Worm (Caenorhabditis elegans) whole organism, L4 larva: ENCODE results near the gene clec-239.

ENCODE experiments used
- F10B5.3 ChIP-seq: sonication (generic microtip); optimal IDR thresholded peaks from 2 replicates; lab custom pipeline; 2016; ENCODE audit warnings: mild to moderate bottlenecking, missing genetic modification characterization, missing compliant biosample characterization
- F26F4.8 ChIP-seq: fragments of 200-800 bp; sonication (Bioruptor generic); conservative IDR thresholded peaks from 2 replicates; pipeline ENCODE4 v1.3.6; 2022; ENCODE audit warnings: missing genetic modification characterization, missing compliant biosample characterization
- F44E2.7 ChIP-seq: fragments of 200-800 bp; sonication (Bioruptor generic); IDR thresholded peaks from 2 replicates; pipeline ENCODE4 v2.1.2; 2022; ENCODE audit warnings: missing genetic modification characterization, missing compliant biosample characterization
- Y48G9A.11 ChIP-seq: fragments of 200-800 bp; sonication (Bioruptor generic); IDR thresholded peaks from 2 replicates; pipeline ENCODE4 v1.3.6; 2022; ENCODE audit warnings: missing genetic modification reagents, missing genetic modification characterization, missing compliant biosample characterization
- Y5F2A.4 ChIP-seq: fragments of 200-800 bp; sonication (Bioruptor generic); optimal IDR thresholded peaks from 2 replicates; lab custom pipeline; 2018; ENCODE audit warnings: mild to moderate bottlenecking, missing genetic modification characterization, missing compliant biosample characterization
- ZK546.5 ChIP-seq, 2 experiments: sonication (generic microtip); optimal IDR thresholded peaks; 2 replicates each; lab custom pipeline; 2017; ENCODE audit warnings: missing biosample characterization in 2 of 2, missing genetic modification characterization in 2 of 2
- aha-1 ChIP-seq: fragments of 150-350 bp; peaks from one replicate; lab custom pipeline; 2014; ENCODE audit warnings: missing biosample characterization, missing genetic modification characterization
- arid-1 ChIP-seq: fragments of 200-800 bp; sonication (Bioruptor generic); conservative IDR thresholded peaks from 2 replicates; pipeline ENCODE4 v1.3.6; 2022; ENCODE audit warnings: missing genetic modification reagents, missing genetic modification characterization, missing compliant biosample characterization
- attf-4 ChIP-seq: sonication (generic microtip); optimal IDR thresholded peaks from 3 replicates; lab custom pipeline; 2017; ENCODE audit warnings: missing biosample characterization, missing genetic modification characterization
- ceh-28 ChIP-seq: fragments of 150-350 bp; optimal IDR thresholded peaks from 2 replicates; lab custom pipeline; 2014; ENCODE audit warnings: missing biosample characterization, missing genetic modification reagents, missing genetic modification characterization
- ceh-44 ChIP-seq: fragments of 200-800 bp; sonication (Bioruptor generic); IDR thresholded peaks from 2 replicates; pipeline ENCODE4 v1.3.6; 2022; ENCODE audit warnings: missing genetic modification reagents, missing genetic modification characterization, missing compliant biosample characterization
- ceh-82 ChIP-seq: sonication (generic microtip); optimal IDR thresholded peaks from 2 replicates; lab custom pipeline; 2017; ENCODE audit warnings: missing biosample characterization, missing genetic modification characterization
- ces-1 ChIP-seq: fragments of 150-350 bp; sonication (generic microtip); optimal IDR thresholded peaks from 4 replicates; lab custom pipeline; 2014; ENCODE audit warnings: missing biosample characterization, missing genetic modification reagents, missing genetic modification characterization
- cey-2 ChIP-seq: sonication (generic microtip); optimal IDR thresholded peaks from 3 replicates; lab custom pipeline; 2017; ENCODE audit warnings: missing genetic modification characterization, mild to moderate bottlenecking, missing compliant biosample characterization, antibody characterized with exemption, borderline replicate concordance; ENCODE audit not compliant: insufficient read depth
- daf-16 ChIP-seq, 3 experiments: sonication (generic microtip); optimal IDR thresholded peaks; 2 replicates each; lab custom pipeline; 2016 to 2017; ENCODE audit warnings: missing genetic modification characterization in 3 of 3, missing genetic modification reagents in 3 of 3, mild to moderate bottlenecking in 2 of 3, missing compliant biosample characterization in 2 of 3, missing biosample characterization in 1 of 3, moderate library complexity in 1 of 3
- dmd-6 ChIP-seq: fragments of 200-800 bp; sonication (Bioruptor generic); IDR thresholded peaks from 2 replicates; pipeline ENCODE4 v1.3.6; 2022; ENCODE audit warnings: missing genetic modification reagents, missing genetic modification characterization, missing compliant biosample characterization
- dmd-9 ChIP-seq: fragments of 200-800 bp; sonication (Bioruptor generic); IDR thresholded peaks from 2 replicates; pipeline ENCODE4 v1.3.6; 2022; ENCODE audit warnings: missing genetic modification reagents, missing genetic modification characterization, missing compliant biosample characterization
- duxl-1 ChIP-seq: sonication (generic microtip); optimal IDR thresholded peaks from 2 replicates; lab custom pipeline; 2016; ENCODE audit warnings: mild to moderate bottlenecking, missing genetic modification characterization, moderate library complexity, missing compliant biosample characterization; ENCODE audit not compliant: poor library complexity
- dve-1 ChIP-seq: sonication (generic microtip); optimal IDR thresholded peaks from 2 replicates; lab custom pipeline; 2017; ENCODE audit warnings: antibody characterized with exemption, mild to moderate bottlenecking, missing genetic modification characterization, missing compliant biosample characterization; ENCODE audit not compliant: insufficient read depth
- egl-27 ChIP-seq: sonication (generic microtip); optimal IDR thresholded peaks from 3 replicates; lab custom pipeline; 2017; ENCODE audit warnings: missing biosample characterization, missing genetic modification reagents, missing genetic modification characterization
- fkh-10 ChIP-seq: fragments of 150-350 bp; optimal IDR thresholded peaks from 2 replicates; lab custom pipeline; 2014; ENCODE audit warnings: missing biosample characterization, missing genetic modification reagents, missing genetic modification characterization
- hif-1 ChIP-seq, 2 experiments: sonication (generic microtip); optimal IDR thresholded peaks; 2 replicates each; lab custom pipeline; 2016 to 2017; ENCODE audit warnings: missing compliant biosample characterization in 2 of 2, missing genetic modification characterization in 2 of 2, missing genetic modification reagents in 2 of 2, missing genotype in 2 of 2, mild to moderate bottlenecking in 1 of 2
- lin-1 ChIP-seq: fragments of 200-800 bp; sonication (Bioruptor generic); IDR thresholded peaks from 2 replicates; pipeline ENCODE4 v1.3.6; 2022; ENCODE audit warnings: missing genetic modification reagents, missing genetic modification characterization, missing compliant biosample characterization
- lin-39 ChIP-seq: fragments of 150-350 bp; optimal IDR thresholded peaks from 2 replicates; lab custom pipeline; 2014; ENCODE audit warnings: missing biosample characterization, missing genetic modification reagents, missing genetic modification characterization
- mdt-29 ChIP-seq: fragments of 200-800 bp; sonication (Bioruptor generic); IDR thresholded peaks from 2 replicates; pipeline ENCODE4 v1.3.6; 2022; ENCODE audit warnings: missing genetic modification reagents, missing genetic modification characterization, missing compliant biosample characterization
- mep-1 ChIP-seq: fragments of 150-350 bp; sonication (generic microtip); optimal IDR thresholded peaks from 3 replicates; lab custom pipeline; 2014; ENCODE audit warnings: missing biosample characterization, missing genetic modification characterization
- mes-2 ChIP-seq: sonication (generic microtip); optimal IDR thresholded peaks from 2 replicates; lab custom pipeline; 2016; ENCODE audit warnings: missing genotype, mild to moderate bottlenecking, missing genetic modification characterization, missing compliant biosample characterization; ENCODE audit not compliant: poor library complexity, severe bottlenecking
- nhr-11 ChIP-seq: fragments of 150-350 bp; optimal IDR thresholded peaks from 2 replicates; lab custom pipeline; 2014; ENCODE audit warnings: missing biosample characterization, missing genetic modification characterization
- nhr-25 ChIP-seq: sonication (generic microtip); optimal IDR thresholded peaks from 2 replicates; lab custom pipeline; 2017; ENCODE audit warnings: missing genetic modification characterization, mild to moderate bottlenecking, missing compliant biosample characterization, antibody characterized with exemption, moderate library complexity, borderline replicate concordance; ENCODE audit not compliant: insufficient read depth
- nhr-28 ChIP-seq: fragments of 150-350 bp; optimal IDR thresholded peaks from 2 replicates; lab custom pipeline; 2014; ENCODE audit warnings: missing biosample characterization, missing genetic modification characterization
- nhr-6 ChIP-seq: fragments of 150-350 bp; optimal IDR thresholded peaks from 2 replicates; lab custom pipeline; 2014; ENCODE audit warnings: missing biosample characterization, missing genetic modification characterization
- pha-4 ChIP-seq, 2 experiments: fragments of 150-350 bp in 1 of 2; fragments of 200-800 bp in 1 of 2; sonication (Bioruptor generic) in 1 of 2; IDR thresholded peaks in 1 of 2; optimal IDR thresholded peaks in 1 of 2; 2 replicates each; pipeline versions ENCODE4 v1.3.6 to Lab custom; 2014 to 2022; ENCODE audit warnings: missing genetic modification characterization in 2 of 2, missing genetic modification reagents in 2 of 2, missing biosample characterization in 1 of 2, missing compliant biosample characterization in 1 of 2
- pqm-1 ChIP-seq: sonication (generic microtip); optimal IDR thresholded peaks from 2 replicates; lab custom pipeline; 2017; ENCODE audit warnings: missing biosample characterization, missing genetic modification characterization
- snpc-1.2 ChIP-seq: fragments of 200-800 bp; sonication (Bioruptor generic); IDR thresholded peaks from 2 replicates; pipeline ENCODE4 v1.3.6; 2022; ENCODE audit warnings: missing genetic modification reagents, missing genetic modification characterization, missing compliant biosample characterization
- snpc-4 ChIP-seq: fragments of 150-350 bp; optimal IDR thresholded peaks from 2 replicates; lab custom pipeline; 2014; ENCODE audit warnings: missing biosample characterization, missing genetic modification characterization
- unc-130 ChIP-seq: sonication (generic microtip); optimal IDR thresholded peaks from 2 replicates; lab custom pipeline; 2016; ENCODE audit warnings: missing genetic modification reagents, missing genetic modification characterization, missing compliant biosample characterization
- unc-39 ChIP-seq: sonication (generic microtip); optimal IDR thresholded peaks from 2 replicates; lab custom pipeline; 2017; ENCODE audit warnings: missing biosample characterization, missing genetic modification characterization
- unc-62 ChIP-seq, 3 experiments: fragments of 150-350 bp in 1 of 3; sonication (generic microtip); optimal IDR thresholded peaks in 2 of 3; peaks in 1 of 3; 1 replicate in 1 of 3; 2 replicates in 2 of 3; lab custom pipeline; 2014 to 2017; ENCODE audit warnings: missing biosample characterization in 3 of 3, missing genetic modification characterization in 3 of 3, missing genetic modification reagents in 3 of 3, missing genotype in 1 of 3
- vab-7 ChIP-seq: fragments of 200-800 bp; sonication (Bioruptor generic); IDR thresholded peaks from 2 replicates; pipeline ENCODE4 v1.3.6; 2022; ENCODE audit warnings: missing genetic modification reagents, missing genetic modification characterization, missing compliant biosample characterization
- zfp-3 ChIP-seq: fragments of 200-800 bp; sonication (Bioruptor generic); conservative IDR thresholded peaks from 2 replicates; pipeline ENCODE4 v1.3.6; 2022; ENCODE audit warnings: missing genetic modification reagents, missing genetic modification characterization, missing compliant biosample characterization
- zip-2 ChIP-seq: fragments of 150-350 bp; optimal IDR thresholded peaks from 2 replicates; lab custom pipeline; 2014; ENCODE audit warnings: missing biosample characterization, missing genetic modification characterization
- ztf-11 ChIP-seq: fragments of 150-350 bp; optimal IDR thresholded peaks from 2 replicates; lab custom pipeline; 2014; ENCODE audit warnings: missing biosample characterization, missing genetic modification characterization

clec-239 gene

DNA sequence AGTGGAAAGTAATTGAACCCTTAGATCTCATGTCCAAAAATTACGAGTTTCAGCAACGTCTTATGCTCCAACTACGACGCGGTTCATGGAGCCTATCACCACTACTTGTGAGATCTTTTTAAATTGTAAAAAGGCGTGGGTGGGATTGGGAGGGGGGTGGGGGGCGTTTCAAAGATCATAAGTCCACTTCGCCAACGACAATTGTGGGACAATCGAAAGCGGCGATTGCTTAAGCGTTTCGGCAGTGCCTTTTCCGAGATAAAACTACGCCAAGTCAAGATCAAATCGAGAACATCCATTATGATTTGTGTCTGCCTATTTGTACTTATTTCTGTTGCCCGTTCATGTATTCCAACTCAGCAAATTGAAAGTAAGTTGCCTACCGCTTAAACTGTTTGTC is at the start of gene clec-239:
Gene clec-239 (plus strand): TSS at position 301 of the 400 bp plus-strand sequence.
- TF ChIP-seq ceh-82 (tag; lab: Kevin White, UChicago) (no peak), pha-4 (GFP tag; IDR thresholded peaks at IDR 0.05; lab: Robert Waterston, UW) (no peak), pha-4 (tag; optimal IDR thresholded peaks at IDR 0.05; lab: Kevin White, UChicago) (no peak), egl-27 (tag; lab: Kevin White, UChicago) (no peak), mep-1 (tag; lab: Kevin White, UChicago) (no peak), dve-1 (tag; lab: Kevin White, UChicago) (no peak), ceh-44 (GFP tag; lab: Robert Waterston, UW) (no peak), nhr-6 (tag; lab: Kevin White, UChicago) (no peak), F26F4.8 (GFP tag; lab: Robert Waterston, UW) (no peak), Y5F2A.4 (no peak), F10B5.3 (tag; lab: Kevin White, UChicago) (no peak), ZK546.5 (tag; optimal IDR thresholded peaks at IDR 0.05; lab: Kevin White, UChicago) (no peak)
- TF ChIP-seq, all 104 proteins: peak for 0

DNA sequence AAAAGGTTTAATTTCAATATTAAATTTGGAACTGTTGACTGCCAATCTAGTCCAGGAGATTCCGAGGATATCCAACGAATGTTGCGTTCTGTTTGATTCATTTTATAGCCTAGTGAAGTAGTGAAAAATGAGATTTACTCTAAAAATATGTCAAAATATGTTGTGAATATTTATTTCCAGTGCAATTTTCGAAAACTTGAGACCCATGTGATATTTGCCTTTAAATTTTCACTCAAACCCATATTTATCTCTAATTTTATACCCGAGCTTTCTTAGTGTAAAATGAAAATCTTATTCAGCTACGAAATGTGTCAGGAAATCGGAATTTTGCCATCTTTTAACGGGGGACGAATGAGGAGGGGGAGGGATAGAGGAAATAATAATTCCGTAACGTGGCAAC is 46.5 kb upstream of the clec-239 start, which contains the start of gene F09C6.16:
Gene F09C6.16 (minus strand): TSS at position 101 of the 400 bp plus-strand sequence.
- TF ChIP-seq unc-62 (GFP tag; optimal IDR thresholded peaks at IDR 0.05 in 1 of 2; lab: Kevin White, UChicago), result peak in 1 of 2 experiments; percentile 6
- TF ChIP-seq unc-62 (tag; optimal IDR thresholded peaks at IDR 0.05; lab: Kevin White, UChicago), result no peak
- TF ChIP-seq duxl-1, result no peak

DNA sequence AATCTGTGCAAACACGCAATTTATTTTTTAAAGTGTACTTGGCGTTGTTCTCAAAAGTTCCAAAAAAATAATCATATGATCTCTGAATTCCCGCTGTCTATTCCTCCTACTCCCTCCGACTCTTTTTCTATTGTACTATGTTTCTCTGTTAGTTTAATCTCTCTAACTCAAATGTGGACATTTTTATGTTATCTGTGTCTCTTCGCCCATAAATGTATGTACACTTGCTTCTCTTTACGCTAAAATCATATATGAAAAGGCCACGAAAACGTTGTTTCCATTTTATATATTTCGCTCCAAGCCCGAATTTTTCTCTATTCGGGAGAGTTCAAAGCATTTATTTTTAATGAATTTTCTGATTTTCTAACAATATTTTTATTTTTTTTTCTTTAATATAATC is 45.5 kb upstream of the clec-239 start:
- TF ChIP-seq dmd-6, result 0 out of 2 replicates have a peak, but pooled peaks have one; percentile 20
- no peak for TF ChIP-seq lin-39 (tag; lab: Kevin White, UChicago)

DNA sequence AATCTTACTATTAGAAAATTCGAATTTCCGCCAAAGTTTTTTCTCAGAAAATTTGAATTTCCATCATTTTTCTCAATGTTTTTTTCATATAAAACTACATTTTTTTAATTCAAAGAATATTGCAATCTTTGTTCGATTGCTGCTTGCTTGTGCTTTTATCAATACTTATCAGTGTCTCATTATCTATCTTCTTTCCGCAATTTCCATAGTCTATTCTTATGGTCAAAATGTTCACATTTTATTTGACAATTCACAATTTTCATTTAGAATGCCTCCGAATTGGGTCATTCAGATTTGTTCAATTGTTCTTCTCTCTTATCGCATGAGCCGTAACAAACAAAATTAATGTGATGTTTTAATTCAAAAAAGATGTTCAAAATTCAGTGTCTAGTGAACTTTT is 45.0 kb upstream of the clec-239 start:
- TF ChIP-seq ceh-28 (tag; lab: Kevin White, UChicago), result no peak
- no peak for TF ChIP-seq unc-130 (GFP tag; lab: Kevin White, UChicago)
- TF ChIP-seq cey-2, result no peak
- TF ChIP-seq nhr-11, result no peak
- peak; percentile 54; the same call in 1 of the 2 replicates for TF ChIP-seq dmd-6
- TF ChIP-seq pqm-1 (tag; lab: Kevin White, UChicago), result peak; percentile 69
- no peak for TF ChIP-seq Y48G9A.11 (GFP tag; lab: Robert Waterston, UW)
- no peak for TF ChIP-seq zip-2 (tag; lab: Kevin White, UChicago)
- no peak for TF ChIP-seq nhr-25 (tag; lab: Kevin White, UChicago)
- no peak for TF ChIP-seq ceh-44 (GFP tag; lab: Robert Waterston, UW)
- TF ChIP-seq zfp-3 (GFP tag; lab: Robert Waterston, UW), result no peak
- no peak for TF ChIP-seq Y5F2A.4
- TF ChIP-seq nhr-28 (tag; lab: Kevin White, UChicago), result peak; percentile 49
- TF ChIP-seq aha-1 (tag; lab: Kevin White, UChicago), result no peak
- TF ChIP-seq ZK546.5 (tag; optimal IDR thresholded peaks at IDR 0.05; lab: Kevin White, UChicago), result no peak
- TF ChIP-seq unc-62 (GFP tag; optimal IDR thresholded peaks at IDR 0.05 in 1 of 2; lab: Kevin White, UChicago), result no peak
- no peak for TF ChIP-seq unc-62 (tag; optimal IDR thresholded peaks at IDR 0.05; lab: Kevin White, UChicago)
- no peak for TF ChIP-seq vab-7
- TF ChIP-seq hif-1 (tag; optimal IDR thresholded peaks at IDR 0.05; lab: Kevin White, UChicago), result no peak
- TF ChIP-seq F44E2.7 (GFP tag; lab: Robert Waterston, UW), result no peak
- TF ChIP-seq mes-2 (tag; lab: Kevin White, UChicago), result no peak

DNA sequence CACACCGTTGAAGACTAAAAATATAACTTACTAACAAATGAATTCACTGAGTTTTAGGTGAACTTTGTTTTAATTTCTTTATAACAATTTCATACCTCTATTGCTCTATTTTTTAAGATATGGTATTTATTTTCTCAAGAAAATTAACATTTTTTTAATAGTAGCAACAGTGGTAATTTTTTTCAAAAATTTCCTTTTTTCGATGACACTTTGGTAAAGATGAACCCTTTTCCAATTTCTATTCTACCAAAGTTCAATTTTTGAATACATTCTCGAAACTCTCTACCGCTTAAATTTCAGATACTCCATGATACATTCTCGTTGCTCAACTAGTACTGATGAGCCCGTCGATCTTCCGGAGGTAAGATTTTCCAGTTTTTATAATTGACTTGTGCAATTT is 44.4 kb upstream of the clec-239 start, which contains the start of gene nhr-116:
Gene nhr-116 (plus strand): TSS at position 301 of the 400 bp plus-strand sequence.
- no peak for TF ChIP-seq snpc-4 (tag; lab: Kevin White, UChicago)
- TF ChIP-seq fkh-10, result no peak
- no peak for TF ChIP-seq nhr-6 (tag; lab: Kevin White, UChicago)
- no peak for TF ChIP-seq F10B5.3 (tag; lab: Kevin White, UChicago)
- no peak for TF ChIP-seq ces-1 (GFP tag; lab: Kevin White, UChicago)
- TF ChIP-seq Y48G9A.11 (GFP tag; lab: Robert Waterston, UW), result no peak
- no peak for TF ChIP-seq dmd-9 (GFP tag; lab: Robert Waterston, UW)
- no peak for TF ChIP-seq snpc-1.2 (GFP tag; lab: Robert Waterston, UW)
- no peak for TF ChIP-seq daf-16 (GFP tag; optimal IDR thresholded peaks at IDR 0.05; lab: Kevin White, UChicago)
- no peak for TF ChIP-seq daf-16 (tag; optimal IDR thresholded peaks at IDR 0.05; lab: Kevin White, UChicago)
- TF ChIP-seq unc-39 (tag; lab: Kevin White, UChicago), result no peak
- no peak for TF ChIP-seq ztf-11
- TF ChIP-seq arid-1 (GFP tag; lab: Robert Waterston, UW), result no peak
- TF ChIP-seq attf-4 (tag; lab: Kevin White, UChicago), result no peak
- no peak for TF ChIP-seq mdt-29 (GFP tag; lab: Robert Waterston, UW)
- no peak for TF ChIP-seq lin-1 (GFP tag; lab: Robert Waterston, UW)
